Fruit fly (Drosophila melanogaster) whole organism, prepupa: ENCODE data around the gene CG43230.

Source experiments
- CG11902 ChIP-seq: fragments of 200-800 bp; sonication (Bioruptor generic); optimal IDR thresholded peaks from 3 replicates; lab custom pipeline; 2016; ENCODE audit warnings: missing biosample characterization, missing genetic modification characterization
- CG15336 ChIP-seq: fragments of 200-800 bp; sonication (Bioruptor generic); IDR thresholded peaks from 2 replicates; pipeline ENCODE4 v1.3.6; 2022; ENCODE audit warnings: missing biosample characterization, missing genetic modification characterization
- CG1621 ChIP-seq: fragments of 200-800 bp; sonication (Bioruptor generic); optimal IDR thresholded peaks from 3 replicates; lab custom pipeline; 2018; ENCODE audit warnings: missing biosample characterization, mild to moderate bottlenecking, missing genetic modification characterization
- CG16779 ChIP-seq: fragments of 200-800 bp; sonication (Bioruptor generic); optimal IDR thresholded peaks from 3 replicates; lab custom pipeline; 2017; ENCODE audit warnings: missing biosample characterization, mild to moderate bottlenecking, missing genetic modification characterization
- CG3032 ChIP-seq: fragments of 200-800 bp; optimal IDR thresholded peaks from 2 replicates; lab custom pipeline; 2019; ENCODE audit warnings: missing biosample characterization, mild to moderate bottlenecking, missing genetic modification characterization, moderate library complexity
- CG31627 ChIP-seq: fragments of 200-800 bp; sonication (Bioruptor generic); optimal IDR thresholded peaks from 3 replicates; lab custom pipeline; 2016; ENCODE audit warnings: missing biosample characterization, missing genetic modification characterization
- CG32006 ChIP-seq: fragments of 200-800 bp; sonication (Bioruptor generic); optimal IDR thresholded peaks from 3 replicates; lab custom pipeline; 2017; ENCODE audit warnings: missing biosample characterization, mild to moderate bottlenecking, missing genetic modification characterization
- CG3919 ChIP-seq: fragments of 200-800 bp; sonication (Bioruptor generic); optimal IDR thresholded peaks from 3 replicates; lab custom pipeline; 2016; ENCODE audit warnings: missing biosample characterization, missing genetic modification characterization
- CG6163 ChIP-seq: fragments of 200-800 bp; sonication (Bioruptor generic); IDR thresholded peaks from 3 replicates; pipeline ENCODE4 v1.3.6; 2022; ENCODE audit warnings: missing biosample characterization, missing genetic modification characterization
- CG6276 ChIP-seq: fragments of 200-800 bp; sonication (Bioruptor generic); optimal IDR thresholded peaks from 2 replicates; lab custom pipeline; 2017; ENCODE audit warnings: missing biosample characterization, mild to moderate bottlenecking, missing genetic modification characterization
- CG6808 ChIP-seq: fragments of 200-800 bp; sonication (Bioruptor generic); optimal IDR thresholded peaks from 3 replicates; lab custom pipeline; 2017; ENCODE audit warnings: missing biosample characterization, missing genetic modification characterization, mild to moderate bottlenecking, moderate library complexity, missing genetic modification reagents
- CG7368 ChIP-seq: fragments of 200-800 bp; sonication (Bioruptor generic); optimal IDR thresholded peaks from 3 replicates; lab custom pipeline; 2016; ENCODE audit warnings: missing biosample characterization, missing genetic modification characterization
- CG8119 ChIP-seq: fragments of 200-800 bp; sonication (Bioruptor generic); IDR thresholded peaks from 3 replicates; pipeline ENCODE4 v1.3.6; 2022; ENCODE audit warnings: missing biosample characterization, missing genetic modification characterization
- CG8319 ChIP-seq: fragments of 200-800 bp; sonication (Bioruptor generic); optimal IDR thresholded peaks from 3 replicates; lab custom pipeline; 2016; ENCODE audit warnings: missing biosample characterization, missing genetic modification characterization
- CG8632 ChIP-seq: fragments of 200-800 bp; sonication (Bioruptor generic); optimal IDR thresholded peaks from 3 replicates; lab custom pipeline; 2016; ENCODE audit warnings: missing biosample characterization, missing genetic modification characterization
- Eip78C ChIP-seq: fragments of 200-800 bp; sonication (Bioruptor generic); peaks from one replicate; lab custom pipeline; 2016; ENCODE audit warnings: missing biosample characterization, missing genetic modification characterization
- Eip93F ChIP-seq: fragments of 200-800 bp; sonication (Bioruptor generic); optimal IDR thresholded peaks from 2 replicates; lab custom pipeline; 2016; ENCODE audit warnings: missing biosample characterization, mild to moderate bottlenecking, missing genetic modification characterization
- Ets21C ChIP-seq: fragments of 200-800 bp; sonication (Bioruptor generic); optimal IDR thresholded peaks from 3 replicates; lab custom pipeline; 2016; ENCODE audit warnings: missing biosample characterization, missing genetic modification characterization
- Ets96B ChIP-seq: fragments of 200-800 bp; optimal IDR thresholded peaks from 2 replicates; lab custom pipeline; 2019; ENCODE audit warnings: missing biosample characterization, mild to moderate bottlenecking, missing genetic modification characterization, moderate library complexity
- Hr38 ChIP-seq: sonication (Bioruptor generic); optimal IDR thresholded peaks from 2 replicates; lab custom pipeline; 2016; ENCODE audit warnings: missing biosample characterization, missing genetic modification characterization
- Hr39 ChIP-seq: fragments of 200-800 bp; sonication (Bioruptor generic); optimal IDR thresholded peaks from 2 replicates; lab custom pipeline; 2016; ENCODE audit warnings: missing biosample characterization, missing genetic modification characterization
- Hr4 ChIP-seq: fragments of 200-800 bp; sonication (Bioruptor generic); optimal IDR thresholded peaks from 3 replicates; lab custom pipeline; 2016; ENCODE audit warnings: missing biosample characterization, missing genetic modification characterization
- Lpt ChIP-seq: fragments of 200-800 bp; sonication (Bioruptor generic); optimal IDR thresholded peaks from 3 replicates; lab custom pipeline; 2016; ENCODE audit warnings: missing biosample characterization, missing genetic modification characterization
- Met ChIP-seq: fragments of 200-800 bp; sonication (Bioruptor generic); optimal IDR thresholded peaks from 3 replicates; lab custom pipeline; 2016; ENCODE audit warnings: missing biosample characterization, missing genetic modification characterization
- Smox ChIP-seq: fragments of 200-800 bp; sonication (Bioruptor generic); optimal IDR thresholded peaks from 3 replicates; lab custom pipeline; 2016; ENCODE audit warnings: missing biosample characterization, missing genetic modification characterization
- Sox102F ChIP-seq: fragments of 200-800 bp; sonication (Bioruptor generic); optimal IDR thresholded peaks from 2 replicates; lab custom pipeline; 2016; ENCODE audit warnings: missing biosample characterization, mild to moderate bottlenecking, missing genetic modification characterization
- Sox15 ChIP-seq: fragments of 200-800 bp; sonication (Bioruptor generic); optimal IDR thresholded peaks from 3 replicates; lab custom pipeline; 2016; ENCODE audit warnings: missing biosample characterization, missing genetic modification characterization
- achi ChIP-seq: fragments of 200-800 bp; sonication (Bioruptor generic); optimal IDR thresholded peaks from 3 replicates; lab custom pipeline; 2016; ENCODE audit warnings: missing biosample characterization, missing genetic modification characterization
- acj6 ChIP-seq: fragments of 200-800 bp; sonication (Bioruptor generic); optimal IDR thresholded peaks from 3 replicates; lab custom pipeline; 2016; ENCODE audit warnings: missing biosample characterization, missing genetic modification characterization
- cyc ChIP-seq: fragments of 200-800 bp; sonication (Bioruptor generic); optimal IDR thresholded peaks from 3 replicates; lab custom pipeline; 2016; ENCODE audit warnings: missing biosample characterization, missing genetic modification characterization
- dac ChIP-seq: fragments of 200-800 bp; sonication (Bioruptor generic); optimal IDR thresholded peaks from 2 replicates; lab custom pipeline; 2017; ENCODE audit warnings: missing biosample characterization, mild to moderate bottlenecking, missing genetic modification characterization
- eg ChIP-seq: fragments of 200-800 bp; sonication (Bioruptor generic); IDR thresholded peaks from 3 replicates; pipeline ENCODE4 v1.3.6; 2022; ENCODE audit warnings: missing biosample characterization, missing genetic modification characterization
- esn ChIP-seq: fragments of 200-800 bp; sonication (Bioruptor generic); optimal IDR thresholded peaks from 2 replicates; lab custom pipeline; 2016; ENCODE audit warnings: missing biosample characterization, mild to moderate bottlenecking, missing genetic modification characterization, moderate library complexity
- fd59A ChIP-seq: fragments of 200-800 bp; sonication (Bioruptor generic); optimal IDR thresholded peaks from 2 replicates; lab custom pipeline; 2017; ENCODE audit warnings: missing biosample characterization, mild to moderate bottlenecking, missing genetic modification characterization, missing genetic modification reagents
- fd85E ChIP-seq: fragments of 200-800 bp; sonication (Bioruptor generic); optimal IDR thresholded peaks from 3 replicates; lab custom pipeline; 2016; ENCODE audit warnings: missing biosample characterization, missing genetic modification characterization
- fkh ChIP-seq: fragments of 200-800 bp; sonication (Bioruptor generic); optimal IDR thresholded peaks from 3 replicates; lab custom pipeline; 2017; ENCODE audit warnings: missing biosample characterization, mild to moderate bottlenecking, missing genetic modification characterization, moderate library complexity
- lz ChIP-seq: fragments of 200-800 bp; sonication (Bioruptor generic); optimal IDR thresholded peaks from 3 replicates; lab custom pipeline; 2016; ENCODE audit warnings: missing biosample characterization, missing genetic modification characterization
- net ChIP-seq: fragments of 200-800 bp; sonication (Bioruptor generic); optimal IDR thresholded peaks from 3 replicates; lab custom pipeline; 2016; ENCODE audit warnings: missing biosample characterization, missing genetic modification characterization
- pdm3 ChIP-seq: fragments of 200-800 bp; sonication (Bioruptor generic); optimal IDR thresholded peaks from 3 replicates; lab custom pipeline; 2016; ENCODE audit warnings: missing biosample characterization, missing genetic modification characterization
- salr ChIP-seq, 2 experiments: fragments of 200-800 bp; sonication (Bioruptor generic); optimal IDR thresholded peaks; 3 replicates each; lab custom pipeline; 2016 to 2018; ENCODE audit warnings: missing biosample characterization in 2 of 2, missing genetic modification characterization in 2 of 2, mild to moderate bottlenecking in 1 of 2
- spab ChIP-seq: fragments of 200-800 bp; sonication (Bioruptor generic); optimal IDR thresholded peaks from 2 replicates; lab custom pipeline; 2017; ENCODE audit warnings: missing biosample characterization, mild to moderate bottlenecking, missing genetic modification characterization, missing genetic modification reagents
- vri ChIP-seq: fragments of 200-800 bp; sonication (Bioruptor generic); optimal IDR thresholded peaks from 3 replicates; lab custom pipeline; 2016; ENCODE audit warnings: missing biosample characterization, mild to moderate bottlenecking, missing genetic modification characterization

The CG43230 gene

DNA sequence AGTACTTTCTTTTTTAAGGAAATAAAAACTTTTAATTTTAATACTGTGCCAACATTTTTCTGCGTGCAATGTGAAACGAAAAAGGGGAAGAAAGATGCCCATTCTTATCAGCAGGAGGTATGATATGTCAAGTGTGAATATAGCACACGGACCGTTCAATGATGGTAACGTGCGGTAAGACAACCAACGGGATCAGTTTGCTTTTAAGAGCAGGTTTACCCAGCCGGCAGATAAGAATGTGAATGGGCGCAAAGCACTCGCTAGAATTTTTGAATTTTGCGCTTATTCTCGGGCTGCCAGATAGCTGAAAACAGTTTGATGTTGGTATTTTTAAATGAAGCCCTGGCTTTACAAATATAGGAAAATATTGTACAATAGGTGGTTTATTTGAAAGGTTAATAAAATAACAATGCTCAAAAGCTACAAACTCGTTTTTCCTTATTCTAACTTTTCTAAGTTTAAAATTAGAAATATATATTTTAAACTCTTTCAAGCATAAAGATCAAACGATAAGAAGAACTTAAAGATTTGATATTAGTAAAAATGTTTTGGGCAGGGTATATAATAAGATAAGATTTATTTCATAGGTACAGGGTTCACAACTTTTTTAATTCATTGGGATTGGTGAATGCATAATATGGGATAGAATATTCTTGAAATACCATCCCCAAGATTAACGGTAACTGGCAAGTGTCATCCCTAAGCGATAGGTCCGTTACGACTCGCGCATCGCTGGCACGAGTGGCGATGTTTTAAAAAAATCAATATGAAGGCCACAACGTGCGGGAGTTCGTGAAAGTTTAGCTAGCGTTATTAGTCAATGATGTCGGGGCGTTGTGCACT lies 33.4 kb downstream of the CG43230 start, which contains the start of gene dao (continued):
- TF ChIP-seq Hr4 (peak; percentile 26), Hr39 (GFP tag; lab: Kevin White, UChicago) (peak; percentile 35), net (GFP tag; lab: Kevin White, UChicago) (no peak), Smox (GFP tag; lab: Kevin White, UChicago) (no peak), acj6 (GFP tag; lab: Kevin White, UChicago) (peak; percentile 22), salr (GFP tag; optimal IDR thresholded peaks at IDR 0.05; lab: Kevin White, UChicago) (no peak), CG8119 (GFP tag; lab: Robert Waterston, UW) (no peak), CG7368 (GFP tag; lab: Kevin White, UChicago) (no peak), esn (peak; percentile 7), CG3032 (tag; lab: Kevin White, UChicago) (no peak), pdm3 (GFP tag; lab: Kevin White, UChicago) (peak; percentile 32), Sox15 (GFP tag; lab: Kevin White, UChicago) (no peak), CG1621 (no peak), CG6163 (GFP tag; lab: Robert Waterston, UW) (no peak), fd59A (GFP tag; lab: Kevin White, UChicago) (no peak), CG3919 (GFP tag; lab: Kevin White, UChicago) (no peak), achi (GFP tag; lab: Kevin White, UChicago) (no peak), lz (GFP tag; lab: Kevin White, UChicago) (peak; percentile 15), CG32006 (peak; percentile 36), CG31627 (GFP tag; lab: Kevin White, UChicago) (peak; percentile 19), Met (no peak)

DNA sequence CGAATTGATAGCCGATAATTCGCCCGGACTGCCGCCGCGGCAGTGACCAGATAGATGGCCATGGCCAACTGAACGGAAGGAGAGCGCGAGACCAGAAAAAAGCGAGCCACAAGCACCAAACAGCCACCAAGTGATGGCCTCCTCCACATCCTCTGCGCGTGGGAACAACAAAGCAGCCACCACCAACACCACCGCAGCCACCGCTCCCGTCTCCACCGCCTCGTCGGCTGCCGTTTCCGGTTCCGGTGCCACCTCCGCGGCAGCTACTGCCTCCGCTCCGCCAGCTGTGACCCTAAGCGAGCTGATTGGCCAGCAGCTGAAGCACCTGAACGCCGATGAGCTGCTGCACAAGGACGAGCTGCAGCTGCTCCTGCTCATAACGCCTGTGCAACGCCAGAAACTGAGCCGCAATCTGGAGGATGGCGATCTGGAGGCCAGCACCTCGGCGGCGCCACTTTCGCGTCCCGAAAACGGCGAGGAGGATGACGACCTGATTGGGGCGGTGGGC lies 34.0 kb downstream of the CG43230 start:
- TF ChIP-seq vri (GFP tag; lab: Kevin White, UChicago) = no peak
- no peak for TF ChIP-seq Hr38 (GFP tag; lab: Kevin White, UChicago)
- no peak for TF ChIP-seq CG1621
- no peak for TF ChIP-seq lz (GFP tag; lab: Kevin White, UChicago)
- TF ChIP-seq CG32006 = no peak
- TF ChIP-seq, all 60 proteins: peak for 0

DNA sequence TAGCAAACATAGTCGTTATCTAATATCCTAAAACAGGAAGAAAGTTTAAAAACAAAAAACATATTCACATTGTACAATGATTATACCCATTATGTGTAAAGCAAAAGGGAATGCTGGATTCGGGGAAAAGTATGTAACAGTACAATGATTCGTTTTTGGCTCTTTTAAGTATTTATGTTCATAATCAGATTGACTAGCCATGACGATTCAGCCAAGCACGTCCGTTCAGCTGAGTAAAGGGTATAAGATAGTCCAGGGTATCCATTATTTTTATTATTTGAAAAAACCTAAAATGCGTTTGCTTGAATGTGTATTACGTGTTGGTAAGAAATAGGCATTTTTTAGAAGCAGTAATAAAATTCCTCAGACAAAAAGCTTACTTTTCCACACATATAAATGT lies 34.7 kb downstream of the CG43230 start:
- peak; percentile 36 for TF ChIP-seq Eip78C (GFP tag; lab: Kevin White, UChicago)
- TF ChIP-seq dac (GFP tag; lab: Kevin White, UChicago) = no peak

dm6 chr2L:15254229-15254861 lies 39.3 kb downstream of the CG43230 start:
- no peak for TF ChIP-seq Sox102F
- TF ChIP-seq CG8119 (GFP tag; lab: Robert Waterston, UW) = peak; percentile 63
- TF ChIP-seq CG16779 (tag; lab: Kevin White, UChicago) = no peak
- no peak for TF ChIP-seq CG11902
- no peak for TF ChIP-seq Met
- no peak for TF ChIP-seq Hr39 (GFP tag; lab: Kevin White, UChicago)
- TF ChIP-seq Ets21C = no peak
- peak; percentile 13 for TF ChIP-seq Lpt (GFP tag; lab: Kevin White, UChicago)
- TF ChIP-seq Smox (GFP tag; lab: Kevin White, UChicago) = no peak
- TF ChIP-seq Ets96B (tag; lab: Kevin White, UChicago) = peak; percentile 52
- TF ChIP-seq dac (GFP tag; lab: Kevin White, UChicago) = no peak
- peak; percentile 47; the same call in 1 of the 2 replicates for TF ChIP-seq CG15336
- TF ChIP-seq spab (GFP tag; lab: Kevin White, UChicago) = peak; percentile 21
- peak; percentile 44 for TF ChIP-seq eg
- peak; percentile 30 for TF ChIP-seq CG6808 (GFP tag; lab: Kevin White, UChicago)
- TF ChIP-seq CG6163 (GFP tag; lab: Robert Waterston, UW) = peak; percentile 64; the same call in 2 of the 3 replicates
- no peak for TF ChIP-seq Eip93F
- no peak for TF ChIP-seq fd85E (GFP tag; lab: Kevin White, UChicago)
- TF ChIP-seq achi (GFP tag; lab: Kevin White, UChicago) = peak; percentile 32
- no peak for TF ChIP-seq salr (GFP tag; optimal IDR thresholded peaks at IDR 0.05; lab: Kevin White, UChicago)
- peak; percentile 14 for TF ChIP-seq fkh (GFP tag; lab: Kevin White, UChicago)
- TF ChIP-seq CG8632 (GFP tag; lab: Kevin White, UChicago) = peak; percentile 43
- no peak for TF ChIP-seq Hr4
- peak; percentile 9 for TF ChIP-seq CG8319 (GFP tag; lab: Kevin White, UChicago)
- peak; percentile 47 for TF ChIP-seq cyc (GFP tag; lab: Kevin White, UChicago)
- TF ChIP-seq CG32006 = peak; percentile 60
- no peak for TF ChIP-seq vri (GFP tag; lab: Kevin White, UChicago)
- no peak for TF ChIP-seq CG6276 (GFP tag; lab: Kevin White, UChicago)
